Fruit fly (Drosophila melanogaster) whole organism, embryonic: ENCODE data around the gene CG32344.

Experiments used
- ATbp ChIP-seq: fragments of 200-800 bp; sonication (Bioruptor generic); optimal IDR thresholded peaks from 2 replicates; lab custom pipeline; 2017; ENCODE audit warnings: missing biosample characterization, mild to moderate bottlenecking, missing genetic modification characterization, missing genetic modification reagents
- Aef1 ChIP-seq: fragments of 200-800 bp; sonication (Bioruptor generic); IDR thresholded peaks from 3 replicates; pipeline ENCODE4 v1.3.6; 2022; ENCODE audit warnings: missing biosample characterization, missing genetic modification characterization
- Bdp1 ChIP-seq: fragments of 200-800 bp; sonication (Bioruptor generic); optimal IDR thresholded peaks from 3 replicates; lab custom pipeline; 2016; ENCODE audit warnings: missing biosample characterization, missing genetic modification characterization
- Blimp-1 ChIP-seq: fragments of 200-800 bp; sonication (Bioruptor generic); optimal IDR thresholded peaks from 3 replicates; lab custom pipeline; 2018; ENCODE audit warnings: missing biosample characterization, missing genetic modification characterization, mild to moderate bottlenecking, moderate library complexity, missing genetic modification reagents
- CG10267 ChIP-seq: fragments of 200-800 bp; sonication (Bioruptor generic); optimal IDR thresholded peaks from 2 replicates; lab custom pipeline; 2018; ENCODE audit warnings: missing biosample characterization, mild to moderate bottlenecking, missing genetic modification characterization, moderate library complexity
- CG13296 ChIP-seq: fragments of 200-800 bp; sonication (Bioruptor generic); optimal IDR thresholded peaks from 3 replicates; lab custom pipeline; 2018; ENCODE audit warnings: missing biosample characterization, mild to moderate bottlenecking, missing genetic modification characterization
- CG14860 ChIP-seq: fragments of 200-800 bp; sonication (Bioruptor generic); IDR thresholded peaks from 3 replicates; pipeline ENCODE4 v1.3.6; 2022; ENCODE audit warnings: missing biosample characterization, missing genetic modification characterization; ENCODE audit not compliant: partially characterized antibody
- CG15073 ChIP-seq: fragments of 200-800 bp; sonication (Bioruptor generic); optimal IDR thresholded peaks from 2 replicates; lab custom pipeline; 2016; ENCODE audit warnings: missing biosample characterization, missing genetic modification characterization
- CG18262 ChIP-seq: fragments of 200-800 bp; optimal IDR thresholded peaks from 3 replicates; lab custom pipeline; 2019; ENCODE audit warnings: missing biosample characterization, mild to moderate bottlenecking, missing genetic modification characterization, moderate library complexity
- CG18764 ChIP-seq: fragments of 200-800 bp; sonication (Bioruptor generic); optimal IDR thresholded peaks from 3 replicates; lab custom pipeline; 2016; ENCODE audit warnings: missing biosample characterization, missing genetic modification characterization
- CG3838 ChIP-seq: fragments of 200-800 bp; sonication (Bioruptor generic); optimal IDR thresholded peaks from 3 replicates; lab custom pipeline; 2016; ENCODE audit warnings: missing biosample characterization, missing genetic modification characterization
- CG6683 ChIP-seq: fragments of 200-800 bp; sonication (Bioruptor generic); optimal IDR thresholded peaks from 2 replicates; lab custom pipeline; 2017; ENCODE audit warnings: missing biosample characterization, mild to moderate bottlenecking, missing genetic modification characterization, missing genetic modification reagents
- CG6791 ChIP-seq: fragments of 200-800 bp; sonication (Bioruptor generic); IDR thresholded peaks from 3 replicates; pipeline ENCODE4 v1.3.6; 2022; ENCODE audit warnings: missing biosample characterization, missing genetic modification characterization; ENCODE audit not compliant: partially characterized antibody
- CG7928 ChIP-seq: fragments of 200-800 bp; sonication (Bioruptor generic); optimal IDR thresholded peaks from 2 replicates; lab custom pipeline; 2017; ENCODE audit warnings: missing biosample characterization, mild to moderate bottlenecking, missing genetic modification characterization
- CG8281 ChIP-seq: fragments of 200-800 bp; sonication (Bioruptor generic); optimal IDR thresholded peaks from 2 replicates; lab custom pipeline; 2018; ENCODE audit warnings: missing biosample characterization, mild to moderate bottlenecking, missing genetic modification characterization, moderate library complexity
- CG8478 ChIP-seq: fragments of >200 bp; optimal IDR thresholded peaks from 2 replicates; lab custom pipeline; 2018
- CG9609 ChIP-seq: fragments of 200-800 bp; sonication (Bioruptor generic); optimal IDR thresholded peaks from 3 replicates; lab custom pipeline; 2016; ENCODE audit warnings: missing biosample characterization, missing genetic modification characterization
- CG9817 ChIP-seq: fragments of 200-800 bp; sonication (Bioruptor generic); optimal IDR thresholded peaks from 2 replicates; lab custom pipeline; 2018; ENCODE audit warnings: missing biosample characterization, mild to moderate bottlenecking, missing genetic modification characterization, moderate library complexity
- Dip2 ChIP-seq: fragments of 200-800 bp; sonication (Bioruptor generic); IDR thresholded peaks from 2 replicates; pipeline ENCODE4 v1.3.6; 2022; ENCODE audit warnings: missing biosample characterization, missing genetic modification characterization
- Dll ChIP-seq: fragments of 200-800 bp; sonication (Bioruptor generic); IDR thresholded peaks from 4 replicates; pipeline ENCODE4 v1.3.6; 2022; ENCODE audit warnings: missing biosample characterization, missing genetic modification characterization; ENCODE audit not compliant: partially characterized antibody
- E2f1 ChIP-seq: fragments of 200-800 bp; sonication (Bioruptor generic); IDR thresholded peaks from 2 replicates; pipeline ENCODE4 v1.3.6; 2022; ENCODE audit warnings: missing biosample characterization, missing genetic modification characterization
- E2f2 ChIP-seq: fragments of 200-800 bp; sonication (Bioruptor generic); IDR thresholded peaks from 2 replicates; pipeline ENCODE4 v1.3.6; 2022; ENCODE audit warnings: missing biosample characterization, missing genetic modification characterization
- ERR ChIP-seq: fragments of 200-800 bp; sonication (Bioruptor generic); optimal IDR thresholded peaks from 2 replicates; lab custom pipeline; 2016; ENCODE audit warnings: missing biosample characterization, missing genetic modification characterization
- Ets97D ChIP-seq: fragments of 200-800 bp; sonication (Bioruptor generic); optimal IDR thresholded peaks from 3 replicates; lab custom pipeline; 2016; ENCODE audit warnings: missing biosample characterization, missing genetic modification characterization
- HLH3B ChIP-seq: fragments of 200-800 bp; sonication (Bioruptor generic); IDR thresholded peaks from 2 replicates; pipeline ENCODE4 v1.3.6; 2022; ENCODE audit warnings: missing biosample characterization, missing genetic modification characterization
- Hmx ChIP-seq: fragments of 200-800 bp; sonication (Bioruptor generic); optimal IDR thresholded peaks from 2 replicates; lab custom pipeline; 2016; ENCODE audit warnings: missing biosample characterization, missing genetic modification characterization
- Jarid2 ChIP-seq: fragments of 200-800 bp; sonication (Bioruptor generic); optimal IDR thresholded peaks from 3 replicates; lab custom pipeline; 2017; ENCODE audit warnings: mild to moderate bottlenecking, missing biosample characterization, missing genetic modification reagents, missing genetic modification characterization
- Lhr ChIP-seq: fragments of 200-800 bp; sonication (Bioruptor generic); optimal IDR thresholded peaks from 3 replicates; lab custom pipeline; 2017; ENCODE audit warnings: mild to moderate bottlenecking, missing biosample characterization, missing genetic modification reagents, missing genetic modification characterization
- MBD-R2 ChIP-seq: fragments of 200-800 bp; sonication (Bioruptor generic); IDR thresholded peaks from 2 replicates; pipeline ENCODE4 v1.3.6; 2022; ENCODE audit warnings: missing biosample characterization, missing genetic modification characterization
- Nf-YB ChIP-seq: fragments of 200-800 bp; sonication (Bioruptor generic); optimal IDR thresholded peaks from 3 replicates; lab custom pipeline; 2019; ENCODE audit warnings: missing biosample characterization, mild to moderate bottlenecking, missing genetic modification characterization, moderate library complexity
- TFAM ChIP-seq: fragments of 200-800 bp; sonication (Bioruptor generic); optimal IDR thresholded peaks from 2 replicates; lab custom pipeline; 2017; ENCODE audit warnings: missing biosample characterization, missing genetic modification characterization, inconsistent platforms
- ac ChIP-seq: fragments of 200-800 bp; sonication (Bioruptor generic); optimal IDR thresholded peaks from 3 replicates; lab custom pipeline; 2017; ENCODE audit warnings: missing biosample characterization, mild to moderate bottlenecking, missing genetic modification characterization
- ara ChIP-seq: fragments of 200-800 bp; sonication (Bioruptor generic); IDR thresholded peaks from 2 replicates; pipeline ENCODE4 v1.3.6; 2022; ENCODE audit warnings: missing biosample characterization, missing genetic modification characterization
- bcd ChIP-seq: fragments of 200-800 bp; sonication (Bioruptor generic); optimal IDR thresholded peaks from 2 replicates; lab custom pipeline; 2017; ENCODE audit warnings: missing biosample characterization, mild to moderate bottlenecking, missing genetic modification characterization
- br ChIP-seq: fragments of >200 bp; optimal IDR thresholded peaks from 2 replicates; lab custom pipeline; 2017
- cg ChIP-seq: fragments of 200-800 bp; sonication (Bioruptor generic); optimal IDR thresholded peaks from 3 replicates; lab custom pipeline; 2019; ENCODE audit warnings: missing biosample characterization, mild to moderate bottlenecking, missing genetic modification characterization, moderate library complexity
- chn ChIP-seq: fragments of 200-800 bp; sonication (Bioruptor generic); optimal IDR thresholded peaks from 2 replicates; lab custom pipeline; 2016; ENCODE audit warnings: missing biosample characterization, missing genetic modification characterization
- crp ChIP-seq, 2 experiments: fragments of 200-800 bp; sonication (Bioruptor generic); optimal IDR thresholded peaks; 2 replicates in 1 of 2; 3 replicates in 1 of 2; lab custom pipeline; 2017; ENCODE audit warnings: missing biosample characterization in 2 of 2, missing genetic modification characterization in 2 of 2, mild to moderate bottlenecking in 1 of 2, moderate library complexity in 1 of 2
- fru ChIP-seq: fragments of >200 bp; optimal IDR thresholded peaks from 2 replicates; lab custom pipeline; 2017
- gro ChIP-seq: fragments of 200-800 bp; sonication (Bioruptor generic); optimal IDR thresholded peaks from 2 replicates; lab custom pipeline; 2016; ENCODE audit warnings: missing biosample characterization, missing genetic modification characterization
- maf-S ChIP-seq: fragments of 200-800 bp; sonication (Bioruptor generic); optimal IDR thresholded peaks from 2 replicates; lab custom pipeline; 2016; ENCODE audit warnings: missing biosample characterization, missing genetic modification characterization
- nau ChIP-seq: fragments of 200-800 bp; sonication (Bioruptor generic); optimal IDR thresholded peaks from 3 replicates; lab custom pipeline; 2017; ENCODE audit warnings: missing biosample characterization, mild to moderate bottlenecking, missing genetic modification characterization, missing genetic modification reagents
- odd ChIP-seq: fragments of 200-800 bp; sonication (Bioruptor generic); optimal IDR thresholded peaks from 2 replicates; lab custom pipeline; 2017; ENCODE audit warnings: missing biosample characterization, mild to moderate bottlenecking, missing genetic modification characterization
- phol ChIP-seq: fragments of 200-800 bp; sonication (Bioruptor generic); optimal IDR thresholded peaks from 3 replicates; lab custom pipeline; 2018; ENCODE audit warnings: missing biosample characterization, mild to moderate bottlenecking, missing genetic modification characterization, moderate library complexity
- pzg ChIP-seq: fragments of 200-800 bp; sonication (Bioruptor generic); optimal IDR thresholded peaks from 3 replicates; lab custom pipeline; 2018; ENCODE audit warnings: missing biosample characterization, mild to moderate bottlenecking, missing genetic modification characterization, moderate library complexity
- run ChIP-seq: fragments of 200-800 bp; sonication (Bioruptor generic); optimal IDR thresholded peaks from 3 replicates; lab custom pipeline; 2018; ENCODE audit warnings: missing biosample characterization, mild to moderate bottlenecking, missing genetic modification characterization
- stc ChIP-seq: fragments of 200-800 bp; sonication (Bioruptor generic); IDR thresholded peaks from 2 replicates; pipeline ENCODE4 v1.3.6; 2022; ENCODE audit warnings: missing biosample characterization, missing genetic modification characterization
- twi ChIP-seq: fragments of 200-800 bp; optimal IDR thresholded peaks from 2 replicates; lab custom pipeline; 2019; ENCODE audit warnings: missing biosample characterization, mild to moderate bottlenecking, missing genetic modification characterization, moderate library complexity
- vfl ChIP-seq: fragments of 200-800 bp; sonication (Bioruptor generic); optimal IDR thresholded peaks from 2 replicates; lab custom pipeline; 2016; ENCODE audit warnings: missing biosample characterization, missing genetic modification characterization
- vnd ChIP-seq: fragments of 200-800 bp; sonication (Bioruptor generic); IDR thresholded peaks from 3 replicates; pipeline ENCODE4 v1.3.6; 2022; ENCODE audit warnings: missing biosample characterization, missing genetic modification characterization; ENCODE audit not compliant: partially characterized antibody
- zfh2 ChIP-seq: fragments of 200-800 bp; sonication (Bioruptor generic); optimal IDR thresholded peaks from 2 replicates; lab custom pipeline; 2016; ENCODE audit warnings: missing biosample characterization, missing genetic modification characterization

The CG32344 gene

DNA sequence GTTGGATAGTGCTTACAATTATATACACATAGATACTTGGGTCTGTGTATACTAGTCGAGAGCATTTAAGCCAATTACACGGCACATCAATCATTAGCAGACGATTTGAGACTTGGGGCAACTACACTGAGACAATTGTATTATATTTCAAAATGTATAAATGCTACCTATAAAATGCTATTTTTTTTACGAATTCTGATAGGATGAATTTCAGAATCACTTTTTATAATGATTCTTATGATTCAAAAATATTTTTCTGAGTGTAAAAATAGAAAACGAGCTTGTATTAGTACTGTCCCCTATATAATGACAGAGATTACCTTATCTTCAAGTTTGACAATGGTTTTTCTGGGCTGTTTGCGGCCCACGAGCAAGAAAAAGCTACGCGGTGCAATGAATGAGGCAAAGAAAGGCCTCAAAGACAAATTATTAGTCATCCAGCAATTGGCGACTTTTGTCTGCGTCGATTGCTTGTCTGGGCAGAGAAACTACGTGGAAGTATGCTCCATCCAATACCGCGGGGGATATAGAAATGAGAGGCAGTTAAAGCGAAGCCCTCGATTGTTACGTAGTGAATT, 26.2 kb upstream of the CG32344 start (continued):
- TF ChIP-seq stc (GFP tag; lab: Robert Waterston, UW) = peak; percentile 76
- peak; percentile 83 for TF ChIP-seq Blimp-1 (GFP tag; lab: Kevin White, UChicago)
- peak; percentile 16 for TF ChIP-seq CG6683 (GFP tag; lab: Kevin White, UChicago)
- TF ChIP-seq CG3838 (GFP tag; lab: Kevin White, UChicago) = no peak
- peak; percentile 68 for TF ChIP-seq CG18764 (GFP tag; lab: Kevin White, UChicago)
- peak; percentile 33 for TF ChIP-seq CG9609 (GFP tag; lab: Kevin White, UChicago)
- no peak for TF ChIP-seq Dip2
- no peak for TF ChIP-seq CG6791 (GFP tag; lab: Robert Waterston, UW)
- TF ChIP-seq twi (tag; lab: Kevin White, UChicago) = no peak
- TF ChIP-seq run (tag; lab: Kevin White, UChicago) = no peak
- TF ChIP-seq ac (GFP tag; lab: Kevin White, UChicago) = no peak
- peak; percentile 64 for TF ChIP-seq gro (GFP tag; lab: Kevin White, UChicago)
- no peak for TF ChIP-seq odd (GFP tag; lab: Kevin White, UChicago)
- peak; percentile 52 for TF ChIP-seq Ets97D (GFP tag; lab: Kevin White, UChicago)
- TF ChIP-seq chn (GFP tag; lab: Kevin White, UChicago) = peak; percentile 0
- peak; percentile 70 for TF ChIP-seq CG13296 (GFP tag; lab: Kevin White, UChicago)
- TF ChIP-seq TFAM (GFP tag; lab: Kevin White, UChicago) = no peak
- TF ChIP-seq CG15073 (GFP tag; lab: Kevin White, UChicago) = no peak
- no peak for TF ChIP-seq Lhr
- TF ChIP-seq maf-S (GFP tag; lab: Kevin White, UChicago) = peak; percentile 32
- TF ChIP-seq CG7928 (GFP tag; lab: Kevin White, UChicago) = no peak
- no peak for TF ChIP-seq vfl
- TF ChIP-seq Jarid2 (GFP tag; lab: Kevin White, UChicago) = peak; percentile 14
- TF ChIP-seq CG8478 (lab: Kevin White, UChicago) = no peak
- TF ChIP-seq ATbp = peak; percentile 8
- peak; percentile 12 for TF ChIP-seq zfh2
- no peak for TF ChIP-seq CG14860 (GFP tag; lab: Robert Waterston, UW)
- peak; percentile 34 for TF ChIP-seq bcd (GFP tag; lab: Kevin White, UChicago)
- TF ChIP-seq nau (GFP tag; lab: Kevin White, UChicago) = no peak
- peak; percentile 45 for TF ChIP-seq CG9817 (tag; lab: Kevin White, UChicago)
- TF ChIP-seq Aef1 = peak; percentile 75
- TF ChIP-seq E2f2 (GFP tag; lab: Robert Waterston, UW) = peak; percentile 40; the same call in 1 of the 2 replicates
- TF ChIP-seq MBD-R2 (GFP tag; lab: Robert Waterston, UW) = peak; percentile 63; the same call in 1 of the 2 replicates
- peak; percentile 85 for TF ChIP-seq E2f1 (GFP tag; lab: Robert Waterston, UW)
- TF ChIP-seq CG10267 (tag; lab: Kevin White, UChicago) = peak; percentile 76
- peak; percentile 49 for TF ChIP-seq cg (GFP tag; lab: Kevin White, UChicago)
- peak; percentile 85 for TF ChIP-seq HLH3B (GFP tag; lab: Robert Waterston, UW)
- peak; percentile 23 for TF ChIP-seq CG8281 (tag; lab: Kevin White, UChicago)
- peak; percentile 80 for TF ChIP-seq phol
- TF ChIP-seq vnd (GFP tag; lab: Robert Waterston, UW) = no peak
- TF ChIP-seq CG18262 = peak; percentile 84
- TF ChIP-seq Nf-YB (GFP tag; lab: Kevin White, UChicago) = peak; percentile 42
- no peak for TF ChIP-seq pzg (GFP tag; lab: Kevin White, UChicago)
- TF ChIP-seq Dll (GFP tag; lab: Robert Waterston, UW) = no peak
- TF ChIP-seq Bdp1 (GFP tag; lab: Kevin White, UChicago) = peak; percentile 25
- TF ChIP-seq ara (GFP tag; lab: Robert Waterston, UW) = peak; percentile 70
- TF ChIP-seq Hmx (GFP tag; lab: Kevin White, UChicago) = no peak
- no peak for TF ChIP-seq br (lab: Kevin White, UChicago)
- TF ChIP-seq crp (GFP tag; optimal IDR thresholded peaks at IDR 0.05; lab: Kevin White, UChicago) = no peak
- TF ChIP-seq ERR (GFP tag; lab: Kevin White, UChicago) = peak; percentile 35
- TF ChIP-seq fru (lab: Kevin White, UChicago) = no peak
